Worm (Caenorhabditis elegans): ENCODE measurements around the gene Y71H2B.4.

ce11 chrIII:2603671-2604070 is 15.1 kb upstream of the Y71H2B.4 start, which contains the start of gene Y71H2B.11:
- TF ChIP-seq sptf-1 (tag; optimal IDR thresholded peaks at IDR 0.05) = no peak
- TF ChIP-seq elt-3 (tag; optimal IDR thresholded peaks at IDR 0.05) = no peak
- no peak for TF ChIP-seq nhr-12 (tag; optimal IDR thresholded peaks at IDR 0.05)
- TF ChIP-seq ztf-11 (tag; optimal IDR thresholded peaks at IDR 0.05) = no peak
- no peak for TF ChIP-seq egl-27 (tag; optimal IDR thresholded peaks at IDR 0.05)
- TF ChIP-seq nhr-90 (tag; optimal IDR thresholded peaks at IDR 0.05; ENCODE audit: poor library complexity) = no peak
- TF ChIP-seq pqm-1 (tag; optimal IDR thresholded peaks at IDR 0.05) = no peak
- TF ChIP-seq fkh-10 (GFP tag; optimal IDR thresholded peaks at IDR 0.05) = no peak
- no peak for TF ChIP-seq blmp-1 (tag; optimal IDR thresholded peaks at IDR 0.05)

Data from whole organism, L1 larva.